Fruit fly (Drosophila melanogaster): ENCODE measurements around the gene Nhe1.

Gene Nhe1

DNA sequence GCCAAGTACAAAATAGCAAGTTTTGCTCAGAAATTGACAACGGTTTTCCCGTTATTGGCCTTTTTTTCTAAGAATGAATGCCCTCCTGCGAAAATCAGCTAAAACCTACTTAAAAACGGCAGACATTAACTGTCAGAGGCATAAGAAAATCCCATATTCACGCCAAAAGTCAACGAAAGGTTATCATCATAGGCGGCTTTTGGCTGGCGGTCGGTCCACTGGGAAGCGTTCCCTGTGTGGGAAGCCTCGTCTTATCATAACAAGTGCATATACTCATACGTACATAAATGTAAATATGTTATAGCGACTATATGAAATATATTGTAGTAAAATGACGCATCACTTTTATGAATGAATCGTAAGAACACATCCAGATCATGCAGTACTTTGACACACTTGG, 20.8 kb downstream of the Nhe1 start:
- TF ChIP-seq CG9948 (tag; optimal IDR thresholded peaks at IDR 0.05) (no peak), CG10348 (GFP tag; IDR thresholded peaks at IDR 0.05) (no peak), Snoo (tag; optimal IDR thresholded peaks at IDR 0.05) (no peak), Ets98B (GFP tag; IDR thresholded peaks at IDR 0.05) (no peak), CG13204 (GFP tag; optimal IDR thresholded peaks at IDR 0.05) (no peak), CG15710 (tag; optimal IDR thresholded peaks at IDR 0.05) (no peak), Pif1B (GFP tag; optimal IDR thresholded peaks at IDR 0.05) (no peak), CG12605 (GFP tag; IDR thresholded peaks at IDR 0.05) (no peak), fd96Ca (GFP tag; IDR thresholded peaks at IDR 0.05) (no peak), Pif1A (GFP tag; optimal IDR thresholded peaks at IDR 0.05) (no peak), gl (tag; optimal IDR thresholded peaks at IDR 0.05) (no peak), CG14655 (GFP tag; optimal IDR thresholded peaks at IDR 0.05) (no peak), CG34367 (tag; optimal IDR thresholded peaks at IDR 0.05) (no peak), CG4496 (GFP tag; IDR thresholded peaks at IDR 0.05) (no peak), CG8301 (tag; optimal IDR thresholded peaks at IDR 0.05) (no peak), EcR (GFP tag; optimal IDR thresholded peaks at IDR 0.05) (no peak), CG32121 (GFP tag; IDR thresholded peaks at IDR 0.05) (no peak), rn (GFP tag; IDR thresholded peaks at IDR 0.05) (no peak), D1 (tag; optimal IDR thresholded peaks at IDR 0.05) (no peak)

DNA sequence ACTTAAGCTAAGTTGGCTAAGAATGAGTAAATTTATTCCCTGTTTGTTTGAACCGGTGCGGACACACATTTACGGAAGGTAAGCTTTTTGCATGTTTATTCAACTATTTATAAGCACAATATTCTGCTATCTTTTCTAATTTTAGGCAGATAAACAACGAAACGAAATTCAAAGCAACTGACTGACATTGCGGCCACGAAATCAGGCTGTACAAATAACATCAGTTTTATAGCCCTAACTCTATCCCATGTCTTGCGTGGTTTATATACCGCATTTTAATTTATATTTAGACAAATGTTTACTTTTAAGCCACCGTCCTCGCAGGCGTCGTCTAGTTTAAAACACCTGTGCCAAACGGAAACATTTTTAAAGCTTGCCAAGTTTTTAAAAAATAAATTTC, 21.4 kb downstream of the Nhe1 start:
- TF ChIP-seq gl (tag; optimal IDR thresholded peaks at IDR 0.05) (no peak), EcR (GFP tag; optimal IDR thresholded peaks at IDR 0.05) (no peak), fd96Ca (GFP tag; IDR thresholded peaks at IDR 0.05) (no peak), Snoo (tag; optimal IDR thresholded peaks at IDR 0.05) (no peak), CG4496 (GFP tag; IDR thresholded peaks at IDR 0.05) (no peak), Pif1A (GFP tag; optimal IDR thresholded peaks at IDR 0.05) (no peak), D1 (tag; optimal IDR thresholded peaks at IDR 0.05) (no peak), CG10348 (GFP tag; IDR thresholded peaks at IDR 0.05) (no peak), rn (GFP tag; IDR thresholded peaks at IDR 0.05) (no peak), CG8301 (tag; optimal IDR thresholded peaks at IDR 0.05) (no peak), CG8159 (tag; optimal IDR thresholded peaks at IDR 0.05) (no peak), CG34367 (tag; optimal IDR thresholded peaks at IDR 0.05) (no peak), CG14655 (GFP tag; optimal IDR thresholded peaks at IDR 0.05) (no peak), CG9948 (tag; optimal IDR thresholded peaks at IDR 0.05) (no peak), CG12605 (GFP tag; IDR thresholded peaks at IDR 0.05) (no peak)

DNA sequence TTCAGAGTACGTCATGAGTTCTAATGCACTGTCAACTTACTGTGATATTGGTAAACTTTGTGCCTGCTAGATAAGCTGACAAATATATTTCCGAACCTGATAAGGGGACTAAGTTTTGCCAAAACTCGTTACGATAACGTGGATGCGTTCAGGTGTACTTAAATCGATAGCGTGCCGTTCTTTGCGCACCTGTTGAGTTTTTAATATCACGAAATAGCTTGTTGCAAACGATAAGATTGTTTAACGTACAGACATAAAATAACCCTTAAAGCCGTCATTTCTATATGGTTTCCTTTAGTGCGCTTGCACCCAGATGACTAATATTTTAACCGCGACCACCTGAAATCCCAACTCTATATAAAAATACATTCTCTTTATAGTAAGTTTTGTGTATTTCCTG, 24.5 kb downstream of the Nhe1 start:
- TF ChIP-seq EcR (GFP tag; optimal IDR thresholded peaks at IDR 0.05) (no peak), CG4496 (GFP tag; IDR thresholded peaks at IDR 0.05) (no peak), CG8301 (tag; optimal IDR thresholded peaks at IDR 0.05) (no peak), Snoo (tag; optimal IDR thresholded peaks at IDR 0.05) (no peak), Pif1B (GFP tag; optimal IDR thresholded peaks at IDR 0.05) (no peak), CG15710 (tag; optimal IDR thresholded peaks at IDR 0.05) (no peak), gl (tag; optimal IDR thresholded peaks at IDR 0.05) (no peak), CG12605 (GFP tag; IDR thresholded peaks at IDR 0.05) (no peak), D1 (tag; optimal IDR thresholded peaks at IDR 0.05) (no peak), CG14655 (GFP tag; optimal IDR thresholded peaks at IDR 0.05) (no peak), fd96Ca (GFP tag; IDR thresholded peaks at IDR 0.05) (no peak)

DNA sequence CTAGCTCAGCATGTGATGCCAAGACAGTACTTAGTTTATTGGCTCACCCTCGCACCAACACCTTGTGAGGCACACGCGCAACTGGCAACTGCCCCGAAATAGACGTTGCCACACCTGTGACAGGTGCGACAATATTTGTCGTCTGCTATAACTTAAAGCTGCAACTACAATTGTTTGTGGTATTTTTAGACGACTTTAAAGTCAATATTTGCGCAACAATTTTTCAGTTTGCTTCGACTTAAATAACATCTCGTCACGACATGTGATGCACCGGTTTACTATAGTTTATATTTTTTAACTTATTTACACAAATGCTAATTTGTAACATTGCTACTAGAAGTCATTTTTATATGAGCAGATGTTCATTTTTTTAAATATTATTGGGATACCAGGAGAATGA, 25.3 kb downstream of the Nhe1 start:
- no peak for TF ChIP-seq Pif1A (GFP tag; optimal IDR thresholded peaks at IDR 0.05)
- TF ChIP-seq Ets98B (GFP tag; IDR thresholded peaks at IDR 0.05): no peak

DNA sequence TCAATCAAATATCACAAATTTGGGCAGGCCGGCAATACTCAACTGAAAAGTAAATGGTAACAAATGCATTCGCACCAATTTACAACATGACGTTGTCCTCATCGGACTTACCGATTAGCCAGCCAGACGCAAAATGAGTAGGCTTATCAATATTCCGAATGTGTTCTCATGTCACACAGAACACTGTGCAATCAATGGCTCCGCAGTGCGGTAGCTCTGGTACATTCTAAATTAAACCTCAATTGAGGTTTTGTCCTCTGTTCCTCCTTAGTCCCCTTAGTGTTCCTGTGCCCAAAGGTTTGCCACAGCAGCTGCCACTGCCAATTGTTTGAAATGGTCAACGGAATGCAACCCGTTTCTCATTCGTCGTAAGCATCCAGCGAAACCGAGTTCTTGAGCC, 27.7 kb downstream of the Nhe1 start:
- TF ChIP-seq CG15710 (tag; optimal IDR thresholded peaks at IDR 0.05) (no peak), Snoo (tag; optimal IDR thresholded peaks at IDR 0.05) (no peak), Pif1B (GFP tag; optimal IDR thresholded peaks at IDR 0.05) (no peak), CG32121 (GFP tag; IDR thresholded peaks at IDR 0.05) (no peak), CG10348 (GFP tag; IDR thresholded peaks at IDR 0.05) (no peak), Ets98B (GFP tag; IDR thresholded peaks at IDR 0.05) (no peak), CG14655 (GFP tag; optimal IDR thresholded peaks at IDR 0.05) (no peak), rn (GFP tag; IDR thresholded peaks at IDR 0.05) (no peak), fd96Ca (GFP tag; IDR thresholded peaks at IDR 0.05) (no peak), CG34367 (tag; optimal IDR thresholded peaks at IDR 0.05) (no peak), gl (tag; optimal IDR thresholded peaks at IDR 0.05) (no peak), CG12605 (GFP tag; IDR thresholded peaks at IDR 0.05) (no peak), CG4496 (GFP tag; IDR thresholded peaks at IDR 0.05) (no peak)

DNA sequence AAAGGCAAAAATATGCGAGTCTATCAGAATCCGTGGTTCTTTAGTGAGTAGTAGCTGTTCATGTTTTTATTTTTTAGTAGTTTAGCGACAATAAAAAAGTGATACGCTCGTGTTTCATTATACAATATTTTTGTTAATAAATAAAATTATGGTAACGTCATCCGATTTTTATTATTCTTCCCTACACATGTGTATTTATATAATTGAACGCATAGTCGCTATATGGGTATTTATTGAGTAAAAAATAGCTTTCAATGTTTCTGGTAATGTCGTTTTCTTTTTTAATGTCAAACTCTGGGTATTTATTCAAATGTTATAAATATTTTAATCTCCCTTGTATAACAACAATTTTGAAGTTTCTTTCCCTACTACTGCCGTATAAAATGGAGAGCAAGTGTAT, 30.5 kb downstream of the Nhe1 start, which contains the start of gene CG11374:
TSS of gene CG11374 (plus strand) at position 301 of the 400 bp plus-strand sequence.
- TF ChIP-seq EcR (GFP tag; optimal IDR thresholded peaks at IDR 0.05): no peak
- TF ChIP-seq Snoo (tag; optimal IDR thresholded peaks at IDR 0.05): no peak
- TF ChIP-seq CG8159 (tag; optimal IDR thresholded peaks at IDR 0.05): no peak
- no peak for TF ChIP-seq CG4496 (GFP tag; IDR thresholded peaks at IDR 0.05)
- no peak for TF ChIP-seq CG34367 (tag; optimal IDR thresholded peaks at IDR 0.05)
- no peak for TF ChIP-seq fd96Ca (GFP tag; IDR thresholded peaks at IDR 0.05)
- TF ChIP-seq D1 (tag; optimal IDR thresholded peaks at IDR 0.05): no peak
- no peak for TF ChIP-seq CG15710 (tag; optimal IDR thresholded peaks at IDR 0.05)
- TF ChIP-seq CG10348 (GFP tag; IDR thresholded peaks at IDR 0.05): no peak
- no peak for TF ChIP-seq CG32121 (GFP tag; IDR thresholded peaks at IDR 0.05)
- no peak for TF ChIP-seq Pif1B (GFP tag; optimal IDR thresholded peaks at IDR 0.05)
- TF ChIP-seq Pif1A (GFP tag; optimal IDR thresholded peaks at IDR 0.05): no peak
- no peak for TF ChIP-seq CG14655 (GFP tag; optimal IDR thresholded peaks at IDR 0.05)
- TF ChIP-seq CG9948 (tag; optimal IDR thresholded peaks at IDR 0.05): no peak
